Fruit fly (Drosophila melanogaster): ENCODE data around the gene CG13070.

The CG13070 gene

dm6 chr3L:16263043-16263442 is at the start of gene CG13070:
Gene CG13070 (plus strand): TSS chr3L:16263343.
- no peak for TF ChIP-seq Dll (optimal IDR thresholded peaks at IDR 0.05)
- TF ChIP-seq CG8478 (optimal IDR thresholded peaks at IDR 0.05), result no peak
- no peak for TF ChIP-seq usp (GFP tag; optimal IDR thresholded peaks at IDR 0.05)
- TF ChIP-seq EcR (GFP tag; optimal IDR thresholded peaks at IDR 0.05), result no peak
- no peak for TF ChIP-seq pan (optimal IDR thresholded peaks at IDR 0.05)
- no peak for TF ChIP-seq psq (optimal IDR thresholded peaks at IDR 0.05)

dm6 chr3L:16214533-16215207 is 48.5 kb upstream of the CG13070 start:
- TF ChIP-seq psq (optimal IDR thresholded peaks at IDR 0.05) (no peak), EcR (GFP tag; optimal IDR thresholded peaks at IDR 0.05) (no peak), CG8478 (optimal IDR thresholded peaks at IDR 0.05) (no peak), pan (optimal IDR thresholded peaks at IDR 0.05) (no peak), Dll (optimal IDR thresholded peaks at IDR 0.05) (no peak), usp (GFP tag; optimal IDR thresholded peaks at IDR 0.05) (no peak)

dm6 chr3L:16215411-16215810 is 47.7 kb upstream of the CG13070 start:
- TF ChIP-seq Dll (optimal IDR thresholded peaks at IDR 0.05) (no peak), usp (GFP tag; optimal IDR thresholded peaks at IDR 0.05) (no peak), psq (optimal IDR thresholded peaks at IDR 0.05) (no peak), pan (optimal IDR thresholded peaks at IDR 0.05) (no peak), EcR (GFP tag; optimal IDR thresholded peaks at IDR 0.05) (no peak), CG8478 (optimal IDR thresholded peaks at IDR 0.05) (no peak)

- TF ChIP-seq EcR (GFP tag; optimal IDR thresholded peaks at IDR 0.05) (no peak), Dll (optimal IDR thresholded peaks at IDR 0.05) (peak; percentile 52)
Observed at dm6 chr3L:16215816-16216215, 47.3 kb upstream of the CG13070 start.

dm6 chr3L:16217203-16217602 is 45.9 kb upstream of the CG13070 start, which contains the start of gene CG13073:
Gene CG13073 (minus strand): TSS chr3L:16217303.
- TF ChIP-seq Dll (optimal IDR thresholded peaks at IDR 0.05), result no peak
- no peak for TF ChIP-seq psq (optimal IDR thresholded peaks at IDR 0.05)
- no peak for TF ChIP-seq EcR (GFP tag; optimal IDR thresholded peaks at IDR 0.05)
- TF ChIP-seq pan (optimal IDR thresholded peaks at IDR 0.05), result no peak
- no peak for TF ChIP-seq usp (GFP tag; optimal IDR thresholded peaks at IDR 0.05)
- TF ChIP-seq CG8478 (optimal IDR thresholded peaks at IDR 0.05), result no peak

dm6 chr3L:16217935-16218334 is 45.2 kb upstream of the CG13070 start:
- TF ChIP-seq CG8478 (optimal IDR thresholded peaks at IDR 0.05), result no peak
- no peak for TF ChIP-seq usp (GFP tag; optimal IDR thresholded peaks at IDR 0.05)
- no peak for TF ChIP-seq EcR (GFP tag; optimal IDR thresholded peaks at IDR 0.05)
- TF ChIP-seq Dll (optimal IDR thresholded peaks at IDR 0.05), result no peak
- no peak for TF ChIP-seq psq (optimal IDR thresholded peaks at IDR 0.05)
- no peak for TF ChIP-seq pan (optimal IDR thresholded peaks at IDR 0.05)

dm6 chr3L:16221278-16221677 is 41.9 kb upstream of the CG13070 start:
- TF ChIP-seq psq (optimal IDR thresholded peaks at IDR 0.05) (no peak), Dll (optimal IDR thresholded peaks at IDR 0.05) (no peak), CG8478 (optimal IDR thresholded peaks at IDR 0.05) (no peak), EcR (GFP tag; optimal IDR thresholded peaks at IDR 0.05) (no peak), usp (GFP tag; optimal IDR thresholded peaks at IDR 0.05) (no peak), pan (optimal IDR thresholded peaks at IDR 0.05) (no peak)

- TF ChIP-seq EcR (GFP tag; optimal IDR thresholded peaks at IDR 0.05) (no peak), psq (optimal IDR thresholded peaks at IDR 0.05) (no peak), usp (GFP tag; optimal IDR thresholded peaks at IDR 0.05) (no peak), CG8478 (optimal IDR thresholded peaks at IDR 0.05) (no peak), pan (optimal IDR thresholded peaks at IDR 0.05) (no peak), Dll (optimal IDR thresholded peaks at IDR 0.05) (no peak)
Observed at dm6 chr3L:16221800-16222199, 41.3 kb upstream of the CG13070 start.

- TF ChIP-seq EcR (GFP tag; optimal IDR thresholded peaks at IDR 0.05) (no peak), psq (optimal IDR thresholded peaks at IDR 0.05) (no peak), usp (GFP tag; optimal IDR thresholded peaks at IDR 0.05) (no peak), Dll (optimal IDR thresholded peaks at IDR 0.05) (no peak), pan (optimal IDR thresholded peaks at IDR 0.05) (no peak), CG8478 (optimal IDR thresholded peaks at IDR 0.05) (no peak)
Observed at dm6 chr3L:16225175-16225574, 38.0 kb upstream of the CG13070 start.

dm6 chr3L:16228659-16229205 is 34.4 kb upstream of the CG13070 start, which contains the start of gene Tmx3:
Gene Tmx3 (plus strand): TSS chr3L:16229100.
- TF ChIP-seq pan (optimal IDR thresholded peaks at IDR 0.05) (no peak), Dll (optimal IDR thresholded peaks at IDR 0.05) (no peak), psq (optimal IDR thresholded peaks at IDR 0.05) (no peak), CG8478 (optimal IDR thresholded peaks at IDR 0.05) (no peak), EcR (GFP tag; optimal IDR thresholded peaks at IDR 0.05) (no peak), usp (GFP tag; optimal IDR thresholded peaks at IDR 0.05) (no peak)

dm6 chr3L:16231857-16232256 is 31.3 kb upstream of the CG13070 start, which contains the start of the genes PDCD-5 and MED10:
Gene PDCD-5 (minus strand): TSS chr3L:16232038.
Gene MED10 (plus strand): TSS chr3L:16232084.
- TF ChIP-seq CG8478 (optimal IDR thresholded peaks at IDR 0.05) (no peak), EcR (GFP tag; optimal IDR thresholded peaks at IDR 0.05) (no peak), Dll (optimal IDR thresholded peaks at IDR 0.05) (no peak), pan (optimal IDR thresholded peaks at IDR 0.05) (no peak), psq (optimal IDR thresholded peaks at IDR 0.05) (no peak), usp (GFP tag; optimal IDR thresholded peaks at IDR 0.05) (no peak)

- TF ChIP-seq pan (optimal IDR thresholded peaks at IDR 0.05), result no peak
- TF ChIP-seq CG8478 (optimal IDR thresholded peaks at IDR 0.05), result no peak
- no peak for TF ChIP-seq psq (optimal IDR thresholded peaks at IDR 0.05)
- no peak for TF ChIP-seq EcR (GFP tag; optimal IDR thresholded peaks at IDR 0.05)
- no peak for TF ChIP-seq usp (GFP tag; optimal IDR thresholded peaks at IDR 0.05)
- no peak for TF ChIP-seq Dll (optimal IDR thresholded peaks at IDR 0.05)
Observed at dm6 chr3L:16232924-16233323, 30.2 kb upstream of the CG13070 start, which contains the start of gene Hsc20. Gene Hsc20 (plus strand): TSS chr3L:16233127.
